Fruit fly (Drosophila melanogaster) whole organism, embryonic: ENCODE measurements around the gene Liprin-beta.

Experiments
- Adf1 ChIP-seq: fragments of 200-800 bp; sonication (Bioruptor generic); IDR thresholded peaks from 2 replicates; pipeline ENCODE4 v1.3.6; 2022; ENCODE audit warnings: missing biosample characterization, missing genetic modification characterization
- Antp ChIP-seq: fragments of 200-800 bp; sonication (Bioruptor generic); optimal IDR thresholded peaks from 3 replicates; lab custom pipeline; 2016; ENCODE audit warnings: missing biosample characterization, missing genetic modification characterization
- CG11398 ChIP-seq: fragments of 200-800 bp; sonication (Bioruptor generic); optimal IDR thresholded peaks from 2 replicates; lab custom pipeline; 2016; ENCODE audit warnings: missing biosample characterization, missing genetic modification characterization
- CG12155 ChIP-seq: fragments of 200-800 bp; sonication (Bioruptor generic); optimal IDR thresholded peaks from 3 replicates; lab custom pipeline; 2016; ENCODE audit warnings: missing biosample characterization, missing genetic modification characterization
- CG12219 ChIP-seq: fragments of 200-800 bp; sonication (Bioruptor generic); optimal IDR thresholded peaks from 3 replicates; lab custom pipeline; 2018; ENCODE audit warnings: missing biosample characterization, mild to moderate bottlenecking, missing genetic modification characterization
- CG12299 ChIP-seq: fragments of 200-800 bp; sonication (Bioruptor generic); optimal IDR thresholded peaks from 2 replicates; lab custom pipeline; 2018; ENCODE audit warnings: missing biosample characterization, mild to moderate bottlenecking, missing genetic modification characterization
- CG13123 ChIP-seq: fragments of 200-800 bp; sonication (Bioruptor generic); optimal IDR thresholded peaks from 2 replicates; lab custom pipeline; 2016; ENCODE audit warnings: missing biosample characterization, missing genetic modification characterization
- CG1647 ChIP-seq: fragments of 200-800 bp; sonication (Bioruptor generic); optimal IDR thresholded peaks from 3 replicates; lab custom pipeline; 2016; ENCODE audit warnings: missing biosample characterization, missing genetic modification characterization
- CG17359 ChIP-seq: fragments of 200-800 bp; sonication (Bioruptor generic); optimal IDR thresholded peaks from 3 replicates; lab custom pipeline; 2018; ENCODE audit warnings: missing biosample characterization, mild to moderate bottlenecking, missing genetic modification characterization, moderate library complexity
- CG2678 ChIP-seq: fragments of 200-800 bp; sonication (Bioruptor generic); optimal IDR thresholded peaks from 3 replicates; lab custom pipeline; 2019; ENCODE audit warnings: missing biosample characterization, mild to moderate bottlenecking, missing genetic modification characterization, moderate library complexity
- CG31388 ChIP-seq: fragments of 200-800 bp; sonication (Bioruptor generic); optimal IDR thresholded peaks from 2 replicates; lab custom pipeline; 2016; ENCODE audit warnings: missing biosample characterization, missing genetic modification characterization
- CG31441 ChIP-seq: fragments of 200-800 bp; sonication (Bioruptor generic); IDR thresholded peaks from 2 replicates; pipeline ENCODE4 v1.3.6; 2022; ENCODE audit warnings: missing biosample characterization, missing genetic modification characterization
- CG4730 ChIP-seq: fragments of 200-800 bp; sonication (Bioruptor generic); IDR thresholded peaks from 2 replicates; pipeline ENCODE4 v1.3.6; 2022; ENCODE audit warnings: missing biosample characterization, missing genetic modification characterization
- CG9437 ChIP-seq: fragments of 200-800 bp; sonication (Bioruptor generic); optimal IDR thresholded peaks from 2 replicates; lab custom pipeline; 2018; ENCODE audit warnings: missing biosample characterization, mild to moderate bottlenecking, missing genetic modification characterization
- Dad ChIP-seq: fragments of 200-800 bp; sonication (Bioruptor generic); optimal IDR thresholded peaks from 3 replicates; lab custom pipeline; 2016; ENCODE audit warnings: missing biosample characterization, missing genetic modification characterization
- Dbx ChIP-seq: fragments of 200-800 bp; sonication (Bioruptor generic); IDR thresholded peaks from 3 replicates; pipeline ENCODE4 v1.3.6; 2022; ENCODE audit warnings: missing biosample characterization, missing genetic modification characterization
- Deaf1 ChIP-seq: fragments of 200-800 bp; optimal IDR thresholded peaks from 3 replicates; lab custom pipeline; 2019; ENCODE audit warnings: missing biosample characterization, mild to moderate bottlenecking, missing genetic modification characterization, moderate library complexity
- H2.0 ChIP-seq: fragments of 200-800 bp; sonication (Bioruptor generic); IDR thresholded peaks from 2 replicates; pipeline ENCODE4 v1.3.6; 2022; ENCODE audit warnings: missing biosample characterization, missing genetic modification characterization
- HHEX ChIP-seq: fragments of 200-800 bp; sonication (Bioruptor generic); optimal IDR thresholded peaks from 3 replicates; lab custom pipeline; 2017; ENCODE audit warnings: missing biosample characterization, mild to moderate bottlenecking, missing genetic modification characterization, missing genetic modification reagents
- HLH3B ChIP-seq: fragments of 200-800 bp; sonication (Bioruptor generic); IDR thresholded peaks from 2 replicates; pipeline ENCODE4 v1.3.6; 2022; ENCODE audit warnings: missing biosample characterization, missing genetic modification characterization
- Hsf ChIP-seq: fragments of 200-800 bp; sonication (Bioruptor generic); optimal IDR thresholded peaks from 3 replicates; lab custom pipeline; 2016; ENCODE audit warnings: missing biosample characterization, missing genetic modification characterization
- MTF-1 ChIP-seq: fragments of 200-800 bp; sonication (Bioruptor generic); optimal IDR thresholded peaks from 2 replicates; lab custom pipeline; 2018; ENCODE audit warnings: missing biosample characterization, mild to moderate bottlenecking, missing genetic modification characterization, borderline replicate concordance
- NC2β ChIP-seq: fragments of 200-800 bp; sonication (Bioruptor generic); optimal IDR thresholded peaks from 2 replicates; lab custom pipeline; 2016; ENCODE audit warnings: missing biosample characterization, missing genetic modification characterization
- Pdp1 ChIP-seq, 2 experiments: fragments of 200-800 bp; sonication (Bioruptor generic); optimal IDR thresholded peaks; 3 replicates each; lab custom pipeline; 2016; ENCODE audit warnings: missing biosample characterization in 2 of 2, missing genetic modification characterization in 2 of 2, mild to moderate bottlenecking in 1 of 2, moderate library complexity in 1 of 2
- Rfx ChIP-seq: fragments of 200-800 bp; sonication (Bioruptor generic); IDR thresholded peaks from 2 replicates; pipeline ENCODE4 v1.3.6; 2022; ENCODE audit warnings: missing biosample characterization, missing genetic modification characterization
- Side ChIP-seq: fragments of 200-800 bp; sonication (Bioruptor generic); optimal IDR thresholded peaks from 2 replicates; lab custom pipeline; 2016; ENCODE audit warnings: missing biosample characterization, missing genetic modification characterization
- Ssrp ChIP-seq: fragments of 200-800 bp; sonication (Bioruptor generic); optimal IDR thresholded peaks from 2 replicates; lab custom pipeline; 2018; ENCODE audit warnings: missing biosample characterization, mild to moderate bottlenecking, missing genetic modification characterization, moderate library complexity
- Tbp ChIP-seq: fragments of >200 bp; optimal IDR thresholded peaks from 2 replicates; lab custom pipeline; 2018; ENCODE audit warnings: missing biosample characterization, missing genetic modification characterization
- Xbp1 ChIP-seq: fragments of 200-800 bp; sonication (Bioruptor generic); optimal IDR thresholded peaks from 3 replicates; lab custom pipeline; 2016; ENCODE audit warnings: missing biosample characterization, mild to moderate bottlenecking, missing genetic modification characterization
- YL-1 ChIP-seq: fragments of 200-800 bp; sonication (Bioruptor generic); optimal IDR thresholded peaks from 3 replicates; lab custom pipeline; 2017; ENCODE audit warnings: missing biosample characterization, mild to moderate bottlenecking, missing genetic modification characterization
- ara ChIP-seq: fragments of 200-800 bp; sonication (Bioruptor generic); IDR thresholded peaks from 2 replicates; pipeline ENCODE4 v1.3.6; 2022; ENCODE audit warnings: missing biosample characterization, missing genetic modification characterization
- ash1 ChIP-seq: fragments of 200-800 bp; sonication (Bioruptor generic); optimal IDR thresholded peaks from 2 replicates; lab custom pipeline; 2018; ENCODE audit warnings: missing biosample characterization, mild to moderate bottlenecking, missing genetic modification characterization
- danr ChIP-seq: fragments of 200-800 bp; sonication (Bioruptor generic); IDR thresholded peaks from 2 replicates; pipeline ENCODE4 v1.3.6; 2022; ENCODE audit warnings: missing biosample characterization, missing genetic modification characterization
- fru ChIP-seq: fragments of >200 bp; optimal IDR thresholded peaks from 2 replicates; lab custom pipeline; 2017
- fu2 ChIP-seq: fragments of 200-800 bp; sonication (Bioruptor generic); optimal IDR thresholded peaks from 2 replicates; lab custom pipeline; 2016; ENCODE audit warnings: missing biosample characterization, missing genetic modification characterization
- grn ChIP-seq: fragments of 200-800 bp; sonication (Bioruptor generic); optimal IDR thresholded peaks from 3 replicates; lab custom pipeline; 2017; ENCODE audit warnings: missing biosample characterization, missing genetic modification characterization
- hb ChIP-seq: fragments of 200-800 bp; sonication (Bioruptor generic); IDR thresholded peaks from 3 replicates; pipeline ENCODE4 v1.3.6; 2022; ENCODE audit warnings: missing biosample characterization, missing genetic modification characterization; ENCODE audit not compliant: partially characterized antibody
- jumu ChIP-seq: fragments of 200-800 bp; sonication (Bioruptor generic); optimal IDR thresholded peaks from 3 replicates; lab custom pipeline; 2016; ENCODE audit warnings: missing biosample characterization, missing genetic modification characterization
- ken ChIP-seq: fragments of 200-800 bp; sonication (Bioruptor generic); IDR thresholded peaks from 3 replicates; pipeline ENCODE4 v1.3.6; 2022; ENCODE audit warnings: missing biosample characterization, missing genetic modification characterization
- pfk ChIP-seq: fragments of 200-800 bp; sonication (Bioruptor generic); optimal IDR thresholded peaks from 2 replicates; lab custom pipeline; 2018; ENCODE audit warnings: missing biosample characterization, mild to moderate bottlenecking, missing genetic modification characterization, moderate library complexity
- rib ChIP-seq: fragments of 200-800 bp; sonication (Bioruptor generic); IDR thresholded peaks from 2 replicates; pipeline ENCODE4 v1.3.6; 2022; ENCODE audit warnings: missing biosample characterization, missing genetic modification characterization
- row ChIP-seq: fragments of 200-800 bp; sonication (Bioruptor generic); IDR thresholded peaks from 3 replicates; pipeline ENCODE4 v1.3.6; 2022; ENCODE audit warnings: missing biosample characterization, missing genetic modification characterization
- schlank ChIP-seq: fragments of 200-800 bp; sonication (Bioruptor generic); optimal IDR thresholded peaks from 2 replicates; lab custom pipeline; 2018; ENCODE audit warnings: missing biosample characterization, mild to moderate bottlenecking, missing genetic modification characterization
- sob ChIP-seq: fragments of 200-800 bp; sonication (Bioruptor generic); IDR thresholded peaks from 2 replicates; pipeline ENCODE4 v1.3.6; 2022; ENCODE audit warnings: missing biosample characterization, missing genetic modification characterization
- sr ChIP-seq: fragments of 200-800 bp; sonication (Bioruptor generic); IDR thresholded peaks from 3 replicates; pipeline ENCODE4 v1.3.6; 2022; ENCODE audit warnings: missing biosample characterization, missing genetic modification characterization
- ssp ChIP-seq: fragments of 200-800 bp; sonication (Bioruptor generic); IDR thresholded peaks from 2 replicates; pipeline ENCODE4 v1.3.6; 2022; ENCODE audit warnings: missing biosample characterization, missing genetic modification characterization
- sug ChIP-seq: fragments of 200-800 bp; optimal IDR thresholded peaks from 2 replicates; lab custom pipeline; 2019; ENCODE audit warnings: missing biosample characterization, mild to moderate bottlenecking, missing genetic modification characterization, moderate library complexity
- tap ChIP-seq: fragments of 200-800 bp; optimal IDR thresholded peaks from 3 replicates; lab custom pipeline; 2019; ENCODE audit warnings: missing biosample characterization, mild to moderate bottlenecking, missing genetic modification characterization, moderate library complexity
- tll ChIP-seq, 2 experiments: fragments of 200-800 bp in 1 of 2; fragments of >200 bp in 1 of 2; sonication (Bioruptor generic) in 1 of 2; optimal IDR thresholded peaks; 2 replicates each; lab custom pipeline; 2017 to 2019; ENCODE audit warnings: missing biosample characterization in 2 of 2, missing genetic modification characterization in 2 of 2, mild to moderate bottlenecking in 1 of 2, moderate library complexity in 1 of 2
- twi ChIP-seq: fragments of 200-800 bp; optimal IDR thresholded peaks from 2 replicates; lab custom pipeline; 2019; ENCODE audit warnings: missing biosample characterization, mild to moderate bottlenecking, missing genetic modification characterization, moderate library complexity
- tx ChIP-seq: fragments of 200-800 bp; sonication (Bioruptor generic); optimal IDR thresholded peaks from 2 replicates; lab custom pipeline; 2016; ENCODE audit warnings: missing biosample characterization, missing genetic modification characterization

The Liprin-beta gene

dm6 chr3L:13488129-13488876 is 24.8 kb upstream of the Liprin-beta start (continued):
- TF ChIP-seq fu2 (GFP tag; lab: Kevin White, UChicago), result no peak
- no peak for TF ChIP-seq twi (tag; lab: Kevin White, UChicago)
- no peak for TF ChIP-seq hb
- no peak for TF ChIP-seq tx
- no peak for TF ChIP-seq CG9437 (GFP tag; lab: Kevin White, UChicago)
- TF ChIP-seq YL-1, result no peak
- no peak for TF ChIP-seq tll (GFP tag; optimal IDR thresholded peaks at IDR 0.05; lab: Kevin White, UChicago)
- no peak for TF ChIP-seq CG13123 (GFP tag; lab: Kevin White, UChicago)
- TF ChIP-seq Xbp1 (GFP tag; lab: Kevin White, UChicago), result peak; percentile 2
- no peak for TF ChIP-seq jumu (GFP tag; lab: Kevin White, UChicago)
- TF ChIP-seq CG31388 (GFP tag; lab: Kevin White, UChicago), result no peak
- no peak for TF ChIP-seq MTF-1 (GFP tag; lab: Kevin White, UChicago)
- no peak for TF ChIP-seq HHEX (GFP tag; lab: Kevin White, UChicago)
- TF ChIP-seq NC2β (GFP tag; lab: Kevin White, UChicago), result no peak
- TF ChIP-seq Ssrp (tag; lab: Kevin White, UChicago), result no peak
- no peak for TF ChIP-seq CG4730 (GFP tag; lab: Robert Waterston, UW)
- no peak for TF ChIP-seq pfk
- TF ChIP-seq ara (GFP tag; lab: Robert Waterston, UW), result no peak
- TF ChIP-seq rib (GFP tag; lab: Robert Waterston, UW), result no peak
- TF ChIP-seq ken (GFP tag; lab: Robert Waterston, UW), result 0 out of 3 replicates have a peak, but pooled peaks have one; percentile 39
- no peak for TF ChIP-seq CG31441 (GFP tag; lab: Robert Waterston, UW)
- TF ChIP-seq danr, result no peak
- no peak for TF ChIP-seq Hsf (GFP tag; lab: Kevin White, UChicago)
- TF ChIP-seq Pdp1 (GFP tag; optimal IDR thresholded peaks at IDR 0.05; lab: Kevin White, UChicago), result no peak
- no peak for TF ChIP-seq CG12219 (GFP tag; lab: Kevin White, UChicago)
- 0 out of 3 replicates have a peak, but pooled peaks have one; percentile 16 for TF ChIP-seq Dbx (GFP tag; lab: Robert Waterston, UW)
- no peak for TF ChIP-seq CG11398 (GFP tag; lab: Kevin White, UChicago)
- TF ChIP-seq fru (lab: Kevin White, UChicago), result no peak
- TF ChIP-seq grn, result no peak
- TF ChIP-seq CG2678 (tag; lab: Kevin White, UChicago), result peak; percentile 5
- TF ChIP-seq Side (GFP tag; lab: Kevin White, UChicago), result no peak
- no peak for TF ChIP-seq Dad (GFP tag; lab: Kevin White, UChicago)
- TF ChIP-seq sr (GFP tag; lab: Robert Waterston, UW), result no peak
- no peak for TF ChIP-seq CG12299 (tag; lab: Kevin White, UChicago)
- peak; percentile 5; the same call in 1 of the 2 replicates for TF ChIP-seq HLH3B (GFP tag; lab: Robert Waterston, UW)
- peak; percentile 4 for TF ChIP-seq Antp (GFP tag; lab: Kevin White, UChicago)
- TF ChIP-seq sob (GFP tag; lab: Robert Waterston, UW), result 0 out of 2 replicates have a peak, but pooled peaks have one; percentile 36
- TF ChIP-seq CG17359 (tag; lab: Kevin White, UChicago), result peak; percentile 12
- peak; percentile 40; the same call in 1 of the 3 replicates for TF ChIP-seq row
- TF ChIP-seq sug (tag; lab: Kevin White, UChicago), result peak; percentile 28
- no peak for TF ChIP-seq CG1647 (GFP tag; lab: Kevin White, UChicago)
- no peak for TF ChIP-seq CG12155 (GFP tag; lab: Kevin White, UChicago)
- TF ChIP-seq schlank, result no peak
- TF ChIP-seq Tbp (GFP tag; lab: Kevin White, UChicago), result no peak
- 0 out of 2 replicates have a peak, but pooled peaks have one; percentile 3 for TF ChIP-seq H2.0 (GFP tag; lab: Robert Waterston, UW)
- TF ChIP-seq Rfx (GFP tag; lab: Robert Waterston, UW), result peak; percentile 44; the same call in 1 of the 2 replicates
- no peak for TF ChIP-seq ash1
- peak; percentile 55 for TF ChIP-seq Deaf1 (tag; lab: Kevin White, UChicago)
- TF ChIP-seq tap, result peak; percentile 18
- TF ChIP-seq ssp (GFP tag; lab: Robert Waterston, UW), result no peak
- TF ChIP-seq Adf1 (GFP tag; lab: Robert Waterston, UW), result no peak
